Worm (Caenorhabditis elegans): ENCODE data around the gene C15H7.4.

The C15H7.4 gene

DNA sequence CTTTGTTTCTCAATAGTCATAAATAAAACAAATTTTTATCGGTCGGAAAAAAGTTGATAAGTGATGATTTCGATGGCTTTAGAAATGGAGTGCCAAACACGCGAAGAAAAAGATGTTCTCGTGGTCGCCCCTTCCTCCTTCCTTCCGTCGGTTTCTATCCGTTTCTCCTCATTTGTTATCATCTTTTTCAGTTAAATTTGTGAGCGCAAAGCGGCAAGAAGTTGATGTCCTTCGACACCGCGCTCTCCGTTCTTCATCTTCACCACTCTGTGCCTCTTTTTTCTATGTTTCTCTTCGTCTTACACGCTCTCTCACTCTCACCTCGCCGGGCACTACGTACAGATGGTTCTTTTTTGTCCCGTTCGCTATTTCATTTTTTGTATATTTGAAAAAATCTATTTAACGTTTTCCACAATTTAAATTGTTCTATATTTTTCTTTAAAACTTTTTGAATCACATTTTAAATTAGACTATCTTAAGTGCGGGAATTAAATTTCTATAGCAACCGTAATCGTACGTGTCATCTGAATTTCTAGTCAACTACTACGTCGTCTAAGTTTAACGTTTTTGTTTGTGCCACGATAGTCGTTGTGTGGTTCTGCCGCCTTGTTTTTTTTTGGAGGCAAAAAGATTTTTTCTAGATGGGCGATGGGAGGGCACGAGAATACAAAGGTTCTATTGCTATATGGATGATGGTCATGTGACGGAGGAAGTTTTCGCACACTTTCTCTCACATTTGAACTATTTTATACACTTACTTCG lies 43.1 kb upstream of the C15H7.4 start (continued):
- TF ChIP-seq lin-14 (GFP tag; optimal IDR thresholded peaks at IDR 0.05): peak; percentile 91
- TF ChIP-seq fkh-10 (GFP tag; optimal IDR thresholded peaks at IDR 0.05): peak; percentile 45
- TF ChIP-seq snu-23 (GFP tag; optimal IDR thresholded peaks at IDR 0.05): peak; percentile 1
- no peak for TF ChIP-seq fos-1 (tag; optimal IDR thresholded peaks at IDR 0.05)
- no peak for TF ChIP-seq unc-98 (GFP tag; IDR thresholded peaks at IDR 0.05)

DNA sequence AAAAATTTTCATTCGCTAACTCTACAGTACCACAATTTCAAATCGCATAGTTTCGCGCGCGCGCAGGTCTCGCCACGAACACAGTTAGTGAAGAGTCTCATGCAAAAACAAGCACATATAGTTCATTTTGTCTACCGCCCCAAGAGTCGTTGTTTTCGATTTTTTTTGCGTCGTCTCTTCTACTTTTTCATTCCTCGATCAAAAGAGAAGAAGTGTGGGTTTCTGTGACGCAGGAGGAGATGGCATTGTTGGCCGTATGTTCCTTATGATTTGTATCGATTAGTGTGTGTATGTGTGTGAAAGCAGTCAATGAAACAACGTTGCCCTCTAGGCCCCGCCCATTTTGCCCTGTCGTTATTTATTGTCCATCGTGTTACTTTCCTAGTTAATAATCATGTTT lies 42.2 kb upstream of the C15H7.4 start:
- TF ChIP-seq alr-1 (tag; optimal IDR thresholded peaks at IDR 0.05; ENCODE audit: borderline replicate concordance) (no peak), nhr-85 (tag) (peak; percentile 65), sptf-1 (tag; optimal IDR thresholded peaks at IDR 0.05) (no peak), lin-35 (GFP tag; optimal IDR thresholded peaks at IDR 0.05) (peak in 1 of 2 experiments; percentile 29), unc-130 (tag; optimal IDR thresholded peaks at IDR 0.05) (no peak), blmp-1 (tag; optimal IDR thresholded peaks at IDR 0.05) (peak; percentile 54), rnt-1 (tag; optimal IDR thresholded peaks at IDR 0.05) (peak; percentile 29), hlh-4 (tag; optimal IDR thresholded peaks at IDR 0.05) (no peak), nhr-28 (tag; optimal IDR thresholded peaks at IDR 0.05) (no peak), mef-2 (tag; optimal IDR thresholded peaks at IDR 0.05) (no peak), C04F5.9 (tag; optimal IDR thresholded peaks at IDR 0.05) (no peak), aly-2 (tag; optimal IDR thresholded peaks at IDR 0.05) (no peak)

DNA sequence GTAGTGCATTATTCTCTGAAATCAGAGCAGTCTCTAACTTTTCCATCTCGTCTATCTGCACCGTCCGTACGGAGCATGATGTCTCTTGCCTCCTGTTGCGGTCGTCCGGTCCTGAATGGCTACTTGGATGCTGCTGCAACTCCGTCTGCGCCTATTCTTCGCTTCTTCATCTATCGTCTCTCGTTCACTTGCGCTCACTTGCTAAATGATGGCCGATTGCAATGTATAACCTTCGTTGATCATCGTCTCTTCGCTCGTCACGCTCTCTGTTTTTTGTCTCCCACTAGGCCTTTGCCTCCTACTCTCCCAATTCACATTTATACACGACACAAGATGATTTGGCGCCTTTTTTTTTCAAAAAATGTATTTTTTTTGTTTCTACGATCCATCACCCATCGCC lies 41.6 kb upstream of the C15H7.4 start:
- TF ChIP-seq mef-2 (tag; optimal IDR thresholded peaks at IDR 0.05) (no peak), snpc-4 (tag; optimal IDR thresholded peaks at IDR 0.05) (peak; percentile 45), skn-1 (tag; optimal IDR thresholded peaks at IDR 0.05) (no peak), mdl-1 (tag; optimal IDR thresholded peaks at IDR 0.05) (peak in 1 of 2 experiments; percentile 63), efl-3 (GFP tag; optimal IDR thresholded peaks at IDR 0.05) (no peak), mep-1 (tag; optimal IDR thresholded peaks at IDR 0.05) (peak; percentile 21), rnt-1 (tag; optimal IDR thresholded peaks at IDR 0.05) (peak; percentile 77), efl-1 (optimal IDR thresholded peaks at IDR 0.05) (peak; percentile 49 to 64), efl-1 (GFP tag; optimal IDR thresholded peaks at IDR 0.05 in 1 of 2) (peak in 1 of 2 experiments; percentile 83), ztf-4 (tag; optimal IDR thresholded peaks at IDR 0.05) (peak; percentile 38), ceh-88 (GFP tag; IDR thresholded peaks at IDR 0.05) (no peak), dsc-1 (tag; optimal IDR thresholded peaks at IDR 0.05) (peak; percentile 42), jun-1 (tag; optimal IDR thresholded peaks at IDR 0.05) (no peak), aly-2 (tag; optimal IDR thresholded peaks at IDR 0.05) (no peak), dpl-1 (GFP tag; optimal IDR thresholded peaks at IDR 0.05) (peak; percentile 31 to 56 (median 39)), nhr-71 (tag; optimal IDR thresholded peaks at IDR 0.05) (peak; percentile 76), unc-86 (tag; optimal IDR thresholded peaks at IDR 0.05) (peak; percentile 17), egl-13 (tag; optimal IDR thresholded peaks at IDR 0.05) (peak; percentile 2), C34B4.2 (tag; optimal IDR thresholded peaks at IDR 0.05) (no peak), C16A3.4 (tag; optimal IDR thresholded peaks at IDR 0.05) (peak; percentile 48), unc-62 (GFP tag; optimal IDR thresholded peaks at IDR 0.05) (no peak), swsn-7 (tag; optimal IDR thresholded peaks at IDR 0.05) (peak; percentile 68), nhr-85 (tag) (no peak), nhr-237 (tag; optimal IDR thresholded peaks at IDR 0.05) (no peak), elt-2 (tag; optimal IDR thresholded peaks at IDR 0.05) (no peak), hlh-17 (GFP tag; optimal IDR thresholded peaks at IDR 0.05; ENCODE audit: borderline replicate concordance) (no peak), ces-1 (GFP tag; optimal IDR thresholded peaks at IDR 0.05) (no peak), nhr-84 (tag; optimal IDR thresholded peaks at IDR 0.05) (no peak), nhr-28 (tag; optimal IDR thresholded peaks at IDR 0.05) (no peak), fos-1 (tag; optimal IDR thresholded peaks at IDR 0.05) (peak; percentile 40), aha-1 (tag; optimal IDR thresholded peaks at IDR 0.05) (no peak), alr-1 (tag; optimal IDR thresholded peaks at IDR 0.05; ENCODE audit: borderline replicate concordance) (no peak), lsy-2 (tag; optimal IDR thresholded peaks at IDR 0.05) (peak; percentile 17 to 71), blmp-1 (tag; optimal IDR thresholded peaks at IDR 0.05) (peak; percentile 49), ceh-63 (GFP tag; optimal IDR thresholded peaks at IDR 0.05) (no peak), mab-9 (GFP tag; IDR thresholded peaks at IDR 0.05) (no peak), fkh-4 (tag; optimal IDR thresholded peaks at IDR 0.05; ENCODE audit: borderline replicate concordance) (no peak), ceh-90 (tag; optimal IDR thresholded peaks at IDR 0.05) (no peak), nhr-11 (tag; optimal IDR thresholded peaks at IDR 0.05) (no peak)
